Worm (Caenorhabditis elegans): Measurements from ENCODE around the gene R144.13.
"Not testable (repeated sequence)": the region's sequence is repeated elsewhere in the genome, so short reads cannot be mapped to it uniquely, and the experiment has no call there.

R144.13 gene

ce11 chrIII:5062406-5062805, 39.3 kb downstream of the R144.13 start, which contains the start of gene C45G9.4:
TSS of gene C45G9.4 (plus strand) at chrIII:5062706.
- not testable (repeated sequence) for TF ChIP-seq efl-1 (optimal IDR thresholded peaks at IDR 0.05); efl-1 (GFP tag; optimal IDR thresholded peaks at IDR 0.05 in 1 of 2); ama-1 (optimal IDR thresholded peaks at IDR 0.05); ets-5 (GFP tag; IDR thresholded peaks at IDR 0.05)

- TF ChIP-seq F16B12.6 (tag; optimal IDR thresholded peaks at IDR 0.05), result peak; percentile 26
- peak; percentile 55 for TF ChIP-seq elt-2 (tag; optimal IDR thresholded peaks at IDR 0.05)
- TF ChIP-seq nhr-77 (tag; optimal IDR thresholded peaks at IDR 0.05), result peak; percentile 15
- TF ChIP-seq jun-1 (tag; optimal IDR thresholded peaks at IDR 0.05), result no peak
- TF ChIP-seq mdl-1 (tag; optimal IDR thresholded peaks at IDR 0.05), result peak in 1 of 2 experiments; percentile 38
- TF ChIP-seq nhr-84 (tag; optimal IDR thresholded peaks at IDR 0.05), result no peak
- peak; percentile 58 for TF ChIP-seq hlh-17 (GFP tag; optimal IDR thresholded peaks at IDR 0.05; ENCODE audit: borderline replicate concordance)
- no peak for TF ChIP-seq aha-1 (tag; optimal IDR thresholded peaks at IDR 0.05)
- no peak for TF ChIP-seq sptf-1 (tag; optimal IDR thresholded peaks at IDR 0.05)
- no peak for TF ChIP-seq nhr-28 (tag; optimal IDR thresholded peaks at IDR 0.05)
- no peak for TF ChIP-seq ces-1 (GFP tag; optimal IDR thresholded peaks at IDR 0.05)
- peak; percentile 90 for TF ChIP-seq tbx-2 (tag; optimal IDR thresholded peaks at IDR 0.05)
- peak; percentile 88 for TF ChIP-seq sox-4 (tag; optimal IDR thresholded peaks at IDR 0.05)
- TF ChIP-seq fkh-8 (tag; optimal IDR thresholded peaks at IDR 0.05), result peak; percentile 68
- peak; percentile 88 for TF ChIP-seq pax-3 (tag; optimal IDR thresholded peaks at IDR 0.05)
- peak; percentile 98 for TF ChIP-seq rnt-1 (tag; optimal IDR thresholded peaks at IDR 0.05)
- peak; percentile 71 for TF ChIP-seq mab-9 (GFP tag; IDR thresholded peaks at IDR 0.05)
- peak; percentile 69 for TF ChIP-seq sup-37 (GFP tag; optimal IDR thresholded peaks at IDR 0.05)
- peak; percentile 16 for TF ChIP-seq C34B4.2 (tag; optimal IDR thresholded peaks at IDR 0.05)
- peak; percentile 62 for TF ChIP-seq isw-1 (GFP tag; IDR thresholded peaks at IDR 0.05)
- TF ChIP-seq ceh-82 (tag; optimal IDR thresholded peaks at IDR 0.05), result peak; percentile 47 to 52 (median 48)
- TF ChIP-seq ceh-90 (tag; optimal IDR thresholded peaks at IDR 0.05), result peak; percentile 95
- TF ChIP-seq fkh-4 (tag; optimal IDR thresholded peaks at IDR 0.05; ENCODE audit: borderline replicate concordance), result peak; percentile 93
- no peak for TF ChIP-seq pqm-1 (tag; optimal IDR thresholded peaks at IDR 0.05)
- TF ChIP-seq unc-98 (GFP tag; IDR thresholded peaks at IDR 0.05), result peak; percentile 85
- TF ChIP-seq irx-1 (tag; optimal IDR thresholded peaks at IDR 0.05), result peak; percentile 95
- peak; percentile 41 for TF ChIP-seq ceh-8 (GFP tag; optimal IDR thresholded peaks at IDR 0.05)
- TF ChIP-seq ceh-88 (GFP tag; IDR thresholded peaks at IDR 0.05), result peak; percentile 40; the same call in 1 of the 2 replicates
- TF ChIP-seq snu-23 (GFP tag; optimal IDR thresholded peaks at IDR 0.05), result peak; percentile 85
- TF ChIP-seq lin-14 (GFP tag; optimal IDR thresholded peaks at IDR 0.05), result peak; percentile 78
- no peak for TF ChIP-seq ztf-4 (tag; optimal IDR thresholded peaks at IDR 0.05)
- TF ChIP-seq efl-1 (optimal IDR thresholded peaks at IDR 0.05), result peak; percentile 79 to 94
- TF ChIP-seq efl-1 (GFP tag; optimal IDR thresholded peaks at IDR 0.05 in 1 of 2), result peak; percentile 94 to 99
- TF ChIP-seq mep-1 (tag; optimal IDR thresholded peaks at IDR 0.05), result peak; percentile 77
- TF ChIP-seq nhr-47 (tag; optimal IDR thresholded peaks at IDR 0.05), result peak; percentile 90
- TF ChIP-seq lin-39 (tag; optimal IDR thresholded peaks at IDR 0.05), result peak; percentile 48
- TF ChIP-seq lin-35 (GFP tag; optimal IDR thresholded peaks at IDR 0.05), result peak; percentile 93 to 96
- TF ChIP-seq lsy-2 (tag; optimal IDR thresholded peaks at IDR 0.05), result peak; percentile 78 to 85
- peak; percentile 36 for TF ChIP-seq efl-3 (GFP tag; optimal IDR thresholded peaks at IDR 0.05)
- TF ChIP-seq hpl-2 (GFP tag; optimal IDR thresholded peaks at IDR 0.05), result no peak
- TF ChIP-seq lin-15B (tag; optimal IDR thresholded peaks at IDR 0.05), result peak; percentile 12
- TF ChIP-seq fos-1 (tag; optimal IDR thresholded peaks at IDR 0.05), result peak; percentile 26
- TF ChIP-seq egl-27 (tag; optimal IDR thresholded peaks at IDR 0.05), result no peak
- TF ChIP-seq unc-130 (tag; optimal IDR thresholded peaks at IDR 0.05), result peak; percentile 79
- TF ChIP-seq egl-13 (tag; optimal IDR thresholded peaks at IDR 0.05), result peak; percentile 87
- TF ChIP-seq ets-5 (GFP tag; IDR thresholded peaks at IDR 0.05), result no peak
- TF ChIP-seq ama-1 (optimal IDR thresholded peaks at IDR 0.05), result no peak
- peak; percentile 95 for TF ChIP-seq lir-3 (tag; optimal IDR thresholded peaks at IDR 0.05; ENCODE audit: poor library complexity)
- TF ChIP-seq C16A3.4 (tag; optimal IDR thresholded peaks at IDR 0.05), result peak; percentile 40
- peak; percentile 54 for TF ChIP-seq lin-13 (GFP tag; optimal IDR thresholded peaks at IDR 0.05)
These were observed 45.7 kb downstream of the R144.13 start, which contains the start of the genes C45G9.11 and C45G9.2 for ce11 chrIII:5068675-5069233. TSS of gene C45G9.11 (minus strand) at chrIII:5068725. TSS of gene C45G9.2 (plus strand) at chrIII:5069066.

Measured in whole organism, L1 larva.